Fruit fly (Drosophila melanogaster): ENCODE measurements around the gene CG13405.

DNA sequence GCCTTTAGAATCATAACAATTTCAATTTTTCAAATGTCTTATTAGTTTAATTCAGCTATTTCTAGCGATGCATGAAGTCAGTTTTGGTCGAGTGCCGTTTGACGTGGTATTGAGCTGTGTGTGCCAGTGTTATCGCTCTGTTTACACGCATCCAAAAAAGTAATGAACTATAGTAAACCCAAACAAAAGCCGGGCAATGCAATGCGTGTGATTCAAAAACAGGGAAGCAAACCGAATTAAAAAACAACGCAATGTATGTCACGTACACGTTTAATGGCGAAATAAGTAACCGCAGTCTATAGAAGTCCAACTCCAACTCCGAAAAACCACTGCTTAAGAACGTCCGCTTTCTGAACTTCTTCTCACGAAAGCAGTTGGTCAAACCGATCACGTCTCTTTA is 37.2 kb downstream of the CG13405 start:
- TF ChIP-seq psq (optimal IDR thresholded peaks at IDR 0.05), result no peak
- TF ChIP-seq usp (GFP tag; optimal IDR thresholded peaks at IDR 0.05), result no peak
- TF ChIP-seq pan (optimal IDR thresholded peaks at IDR 0.05), result no peak
- TF ChIP-seq CG8478 (optimal IDR thresholded peaks at IDR 0.05), result no peak
- TF ChIP-seq Dll (optimal IDR thresholded peaks at IDR 0.05), result no peak
